Fruit fly (Drosophila melanogaster) whole organism, embryonic: Measurements from ENCODE around the gene CG7179.
A peak's percentile ranks its signal among the peaks of the same experiment; 100 is the strongest.

Experiments used
- ATbp ChIP-seq: fragments of 200-800 bp; sonication (Bioruptor generic); optimal IDR thresholded peaks from 2 replicates; lab custom pipeline; 2017; ENCODE audit warnings: missing biosample characterization, mild to moderate bottlenecking, missing genetic modification characterization, missing genetic modification reagents
- Asciz ChIP-seq: fragments of 200-800 bp; sonication (Bioruptor generic); optimal IDR thresholded peaks from 2 replicates; lab custom pipeline; 2017; ENCODE audit warnings: missing biosample characterization, mild to moderate bottlenecking, missing genetic modification characterization, missing genetic modification reagents
- Atf3 ChIP-seq: fragments of 200-800 bp; sonication (Bioruptor generic); optimal IDR thresholded peaks from 3 replicates; lab custom pipeline; 2016; ENCODE audit warnings: missing biosample characterization, missing genetic modification characterization
- B-H2 ChIP-seq: fragments of 200-800 bp; sonication (Bioruptor generic); optimal IDR thresholded peaks from 2 replicates; lab custom pipeline; 2018; ENCODE audit warnings: missing biosample characterization, mild to moderate bottlenecking, missing genetic modification characterization
- Bteb2 ChIP-seq: fragments of 200-800 bp; sonication (Bioruptor generic); optimal IDR thresholded peaks from 2 replicates; lab custom pipeline; 2016; ENCODE audit warnings: missing biosample characterization, missing genetic modification characterization
- CG10267 ChIP-seq: fragments of 200-800 bp; sonication (Bioruptor generic); optimal IDR thresholded peaks from 2 replicates; lab custom pipeline; 2018; ENCODE audit warnings: missing biosample characterization, mild to moderate bottlenecking, missing genetic modification characterization, moderate library complexity
- CG12219 ChIP-seq: fragments of 200-800 bp; sonication (Bioruptor generic); optimal IDR thresholded peaks from 3 replicates; lab custom pipeline; 2018; ENCODE audit warnings: missing biosample characterization, mild to moderate bottlenecking, missing genetic modification characterization
- CG1529 ChIP-seq: fragments of 200-800 bp; sonication (Bioruptor generic); optimal IDR thresholded peaks from 3 replicates; lab custom pipeline; 2018; ENCODE audit warnings: missing biosample characterization, missing genetic modification characterization
- CG15514 ChIP-seq: fragments of 200-800 bp; sonication (Bioruptor generic); optimal IDR thresholded peaks from 3 replicates; lab custom pipeline; 2017; ENCODE audit warnings: missing biosample characterization, missing genetic modification characterization, mild to moderate bottlenecking, moderate library complexity, missing genetic modification reagents
- CG18619 ChIP-seq: fragments of 200-800 bp; sonication (Bioruptor generic); optimal IDR thresholded peaks from 3 replicates; lab custom pipeline; 2017; ENCODE audit warnings: missing biosample characterization, mild to moderate bottlenecking, missing genetic modification characterization
- CG2875 ChIP-seq: fragments of 200-800 bp; sonication (Bioruptor generic); optimal IDR thresholded peaks from 2 replicates; lab custom pipeline; 2017; ENCODE audit warnings: missing biosample characterization, mild to moderate bottlenecking, missing genetic modification characterization, missing genetic modification reagents
- CG2889 ChIP-seq: fragments of 200-800 bp; sonication (Bioruptor generic); IDR thresholded peaks from 3 replicates; pipeline ENCODE4 v1.3.6; 2022; ENCODE audit warnings: missing biosample characterization, missing genetic modification characterization
- CG32532 ChIP-seq: fragments of 200-800 bp; sonication (Bioruptor generic); IDR thresholded peaks from 2 replicates; pipeline ENCODE4 v1.3.6; 2022; ENCODE audit warnings: missing biosample characterization, missing genetic modification characterization
- CG3407 ChIP-seq: fragments of 200-800 bp; sonication (Bioruptor generic); optimal IDR thresholded peaks from 2 replicates; lab custom pipeline; 2018; ENCODE audit warnings: missing biosample characterization, mild to moderate bottlenecking, missing genetic modification characterization
- CG4360 ChIP-seq: fragments of 200-800 bp; sonication (Bioruptor generic); IDR thresholded peaks from 2 replicates; pipeline ENCODE4 v1.3.6; 2022; ENCODE audit warnings: missing biosample characterization, missing genetic modification characterization
- CG5180 ChIP-seq: fragments of 200-800 bp; sonication (Bioruptor generic); optimal IDR thresholded peaks from 3 replicates; lab custom pipeline; 2017; ENCODE audit warnings: missing biosample characterization, missing genetic modification characterization, mild to moderate bottlenecking, moderate library complexity, missing genetic modification reagents
- CG6254 ChIP-seq: fragments of 200-800 bp; sonication (Bioruptor generic); optimal IDR thresholded peaks from 3 replicates; lab custom pipeline; 2017; ENCODE audit warnings: mild to moderate bottlenecking, missing biosample characterization, missing genetic modification reagents, missing genetic modification characterization
- CG6683 ChIP-seq: fragments of 200-800 bp; sonication (Bioruptor generic); optimal IDR thresholded peaks from 2 replicates; lab custom pipeline; 2017; ENCODE audit warnings: missing biosample characterization, mild to moderate bottlenecking, missing genetic modification characterization, missing genetic modification reagents
- CG7556 ChIP-seq: fragments of 200-800 bp; sonication (Bioruptor generic); optimal IDR thresholded peaks from 2 replicates; lab custom pipeline; 2017; ENCODE audit warnings: missing biosample characterization, mild to moderate bottlenecking, missing genetic modification characterization
- CG7963 ChIP-seq: fragments of 200-800 bp; sonication (Bioruptor generic); IDR thresholded peaks from 3 replicates; pipeline ENCODE4 v1.3.6; 2022; ENCODE audit warnings: missing biosample characterization, missing genetic modification characterization; ENCODE audit not compliant: partially characterized antibody
- CG8765 ChIP-seq: fragments of 200-800 bp; sonication (Bioruptor generic); IDR thresholded peaks from 2 replicates; pipeline ENCODE4 v1.3.6; 2022; ENCODE audit warnings: missing biosample characterization, missing genetic modification characterization
- CG9437 ChIP-seq: fragments of 200-800 bp; sonication (Bioruptor generic); optimal IDR thresholded peaks from 2 replicates; lab custom pipeline; 2018; ENCODE audit warnings: missing biosample characterization, mild to moderate bottlenecking, missing genetic modification characterization
- CG9876 ChIP-seq: fragments of 200-800 bp; sonication (Bioruptor generic); optimal IDR thresholded peaks from 2 replicates; lab custom pipeline; 2016; ENCODE audit warnings: missing biosample characterization, missing genetic modification characterization
- Camta ChIP-seq: fragments of 200-800 bp; sonication (Bioruptor generic); optimal IDR thresholded peaks from 2 replicates; lab custom pipeline; 2016; ENCODE audit warnings: missing biosample characterization, missing genetic modification characterization
- Deaf1 ChIP-seq: fragments of 200-800 bp; optimal IDR thresholded peaks from 3 replicates; lab custom pipeline; 2019; ENCODE audit warnings: missing biosample characterization, mild to moderate bottlenecking, missing genetic modification characterization, moderate library complexity
- Dip3 ChIP-seq: fragments of 200-800 bp; sonication (Bioruptor generic); optimal IDR thresholded peaks from 3 replicates; lab custom pipeline; 2016; ENCODE audit warnings: missing biosample characterization, missing genetic modification characterization
- Fer3 ChIP-seq: fragments of 200-800 bp; sonication (Bioruptor generic); optimal IDR thresholded peaks from 2 replicates; lab custom pipeline; 2018; ENCODE audit warnings: missing biosample characterization, mild to moderate bottlenecking, missing genetic modification characterization, moderate library complexity
- Hr78 ChIP-seq, 2 experiments: fragments of 200-800 bp in 1 of 2; fragments of >200 bp in 1 of 2; sonication (Bioruptor generic) in 1 of 2; optimal IDR thresholded peaks; 2 replicates each; lab custom pipeline; 2017 to 2019; ENCODE audit warnings: missing biosample characterization in 2 of 2, missing genetic modification characterization in 2 of 2, mild to moderate bottlenecking in 1 of 2, moderate library complexity in 1 of 2
- Nf-YC ChIP-seq: fragments of 200-800 bp; optimal IDR thresholded peaks from 3 replicates; lab custom pipeline; 2019; ENCODE audit warnings: missing biosample characterization, mild to moderate bottlenecking, missing genetic modification characterization, moderate library complexity
- Pdp1 ChIP-seq, 2 experiments: fragments of 200-800 bp; sonication (Bioruptor generic); optimal IDR thresholded peaks; 3 replicates each; lab custom pipeline; 2016; ENCODE audit warnings: missing biosample characterization in 2 of 2, missing genetic modification characterization in 2 of 2, mild to moderate bottlenecking in 1 of 2, moderate library complexity in 1 of 2
- Ptx1 ChIP-seq: fragments of 200-800 bp; sonication (Bioruptor generic); IDR thresholded peaks from 2 replicates; pipeline ENCODE4 v1.3.6; 2022; ENCODE audit warnings: missing biosample characterization, missing genetic modification characterization
- Rfx ChIP-seq: fragments of 200-800 bp; sonication (Bioruptor generic); IDR thresholded peaks from 2 replicates; pipeline ENCODE4 v1.3.6; 2022; ENCODE audit warnings: missing biosample characterization, missing genetic modification characterization
- Sin3A ChIP-seq: fragments of >200 bp; optimal IDR thresholded peaks from 2 replicates; lab custom pipeline; 2018
- cg ChIP-seq: fragments of 200-800 bp; sonication (Bioruptor generic); optimal IDR thresholded peaks from 3 replicates; lab custom pipeline; 2019; ENCODE audit warnings: missing biosample characterization, mild to moderate bottlenecking, missing genetic modification characterization, moderate library complexity
- chm ChIP-seq: fragments of 200-800 bp; sonication (Bioruptor generic); IDR thresholded peaks from 2 replicates; pipeline ENCODE4 v1.3.6; 2022; ENCODE audit warnings: missing biosample characterization, missing genetic modification characterization
- ci ChIP-seq: fragments of 200-800 bp; sonication (Bioruptor generic); IDR thresholded peaks from 3 replicates; pipeline ENCODE4 v1.3.6; 2022; ENCODE audit warnings: missing biosample characterization, missing genetic modification characterization
- dm ChIP-seq: fragments of 200-800 bp; sonication (Bioruptor generic); optimal IDR thresholded peaks from 3 replicates; lab custom pipeline; 2016; ENCODE audit warnings: missing biosample characterization, missing genetic modification characterization
- dmrt11E ChIP-seq: fragments of 200-800 bp; sonication (Bioruptor generic); optimal IDR thresholded peaks from 3 replicates; lab custom pipeline; 2018; ENCODE audit warnings: missing biosample characterization, mild to moderate bottlenecking, missing genetic modification characterization, moderate library complexity
- eyg ChIP-seq: fragments of 200-800 bp; sonication (Bioruptor generic); optimal IDR thresholded peaks from 3 replicates; lab custom pipeline; 2016; ENCODE audit warnings: missing biosample characterization, missing genetic modification characterization
- fd64A ChIP-seq: fragments of 200-800 bp; sonication (Bioruptor generic); optimal IDR thresholded peaks from 3 replicates; lab custom pipeline; 2018; ENCODE audit warnings: missing biosample characterization, mild to moderate bottlenecking, missing genetic modification characterization
- grn ChIP-seq: fragments of 200-800 bp; sonication (Bioruptor generic); optimal IDR thresholded peaks from 3 replicates; lab custom pipeline; 2017; ENCODE audit warnings: missing biosample characterization, missing genetic modification characterization
- gsb-n ChIP-seq: fragments of 200-800 bp; sonication (Bioruptor generic); optimal IDR thresholded peaks from 3 replicates; lab custom pipeline; 2018; ENCODE audit warnings: missing biosample characterization, mild to moderate bottlenecking, missing genetic modification characterization
- ham ChIP-seq: fragments of 200-800 bp; sonication (Bioruptor generic); IDR thresholded peaks from 2 replicates; pipeline ENCODE4 v1.3.6; 2022; ENCODE audit warnings: missing biosample characterization, missing genetic modification characterization
- hth ChIP-seq: fragments of >200 bp; optimal IDR thresholded peaks from 2 replicates; lab custom pipeline; 2017; ENCODE audit warnings: inconsistent platforms
- insv ChIP-seq, 2 experiments: fragments of 200-800 bp; sonication (Bioruptor generic); optimal IDR thresholded peaks; 3 replicates each; lab custom pipeline; 2016 to 2018; ENCODE audit warnings: missing biosample characterization in 2 of 2, missing genetic modification characterization in 2 of 2
- pfk ChIP-seq: fragments of 200-800 bp; sonication (Bioruptor generic); optimal IDR thresholded peaks from 2 replicates; lab custom pipeline; 2018; ENCODE audit warnings: missing biosample characterization, mild to moderate bottlenecking, missing genetic modification characterization, moderate library complexity
- pho ChIP-seq: fragments of 200-800 bp; sonication (Bioruptor generic); optimal IDR thresholded peaks from 2 replicates; lab custom pipeline; 2016; ENCODE audit warnings: missing biosample characterization, missing genetic modification characterization
- schlank ChIP-seq: fragments of 200-800 bp; sonication (Bioruptor generic); optimal IDR thresholded peaks from 2 replicates; lab custom pipeline; 2018; ENCODE audit warnings: missing biosample characterization, mild to moderate bottlenecking, missing genetic modification characterization
- sima ChIP-seq: fragments of 200-800 bp; sonication (Bioruptor generic); optimal IDR thresholded peaks from 2 replicates; lab custom pipeline; 2016; ENCODE audit warnings: missing biosample characterization, missing genetic modification characterization
- ssp ChIP-seq: fragments of 200-800 bp; sonication (Bioruptor generic); IDR thresholded peaks from 2 replicates; pipeline ENCODE4 v1.3.6; 2022; ENCODE audit warnings: missing biosample characterization, missing genetic modification characterization
- stwl ChIP-seq: fragments of 200-800 bp; sonication (Bioruptor generic); optimal IDR thresholded peaks from 3 replicates; lab custom pipeline; 2018; ENCODE audit warnings: missing biosample characterization, mild to moderate bottlenecking, missing genetic modification characterization, moderate library complexity

CG7179 gene

DNA sequence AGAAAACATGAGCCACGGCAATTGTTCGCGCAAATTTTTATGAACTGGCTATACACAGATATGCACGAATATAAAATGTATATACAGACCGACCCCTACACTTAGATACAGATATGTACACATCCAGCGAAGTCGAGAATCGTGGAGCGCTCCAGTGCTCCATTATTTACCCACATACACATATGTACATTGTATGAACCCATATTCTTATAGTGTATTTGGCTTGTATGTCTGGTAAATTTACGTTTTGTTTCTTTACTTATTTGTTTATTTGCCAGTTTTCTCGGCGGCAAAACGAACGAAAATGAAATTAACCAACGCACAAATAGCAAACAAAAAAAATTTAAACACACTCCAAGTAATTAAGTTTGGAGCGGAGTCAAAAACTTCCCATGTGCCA lies 35.5 kb upstream of the CG7179 start:
- TF ChIP-seq CG9876 (GFP tag; lab: Kevin White, UChicago), result no peak
- no peak for TF ChIP-seq Ptx1 (GFP tag; lab: Robert Waterston, UW)
- TF ChIP-seq dmrt11E (tag; lab: Kevin White, UChicago), result peak; percentile 44
- peak; percentile 69 for TF ChIP-seq CG6254
- TF ChIP-seq chm (GFP tag; lab: Robert Waterston, UW), result peak; percentile 62; the same call in 1 of the 2 replicates
- no peak for TF ChIP-seq Hr78 (GFP tag; optimal IDR thresholded peaks at IDR 0.05; lab: Kevin White, UChicago)
- TF ChIP-seq dm (GFP tag; lab: Kevin White, UChicago), result peak; percentile 31
- peak; percentile 25 for TF ChIP-seq CG12219 (GFP tag; lab: Kevin White, UChicago)
- TF ChIP-seq ci (GFP tag; lab: Robert Waterston, UW), result 0 out of 3 replicates have a peak, but pooled peaks have one; percentile 30
- TF ChIP-seq CG10267, result no peak
- TF ChIP-seq ham, result no peak
- TF ChIP-seq Nf-YC, result peak; percentile 19
- peak; percentile 34 for TF ChIP-seq pho (GFP tag; lab: Kevin White, UChicago)
- peak; percentile 51 for TF ChIP-seq grn (GFP tag; lab: Kevin White, UChicago)
- TF ChIP-seq CG8765, result no peak
- TF ChIP-seq CG6683 (GFP tag; lab: Kevin White, UChicago), result peak; percentile 62
- TF ChIP-seq gsb-n (tag; lab: Kevin White, UChicago), result peak; percentile 22
- no peak for TF ChIP-seq ssp (GFP tag; lab: Robert Waterston, UW)
- TF ChIP-seq CG2875 (GFP tag; lab: Kevin White, UChicago), result peak; percentile 35
- TF ChIP-seq CG18619 (GFP tag; lab: Kevin White, UChicago), result peak; percentile 34
- no peak for TF ChIP-seq CG9437
- peak; percentile 34 for TF ChIP-seq CG7556 (GFP tag; lab: Kevin White, UChicago)
- peak in 1 of 2 experiments; percentile 21 for TF ChIP-seq Pdp1 (GFP tag; optimal IDR thresholded peaks at IDR 0.05; lab: Kevin White, UChicago)
- TF ChIP-seq CG1529 (GFP tag; lab: Kevin White, UChicago), result no peak
- TF ChIP-seq Deaf1 (tag; lab: Kevin White, UChicago), result peak; percentile 22
- TF ChIP-seq sima, result no peak
- TF ChIP-seq cg, result peak; percentile 65
- peak; percentile 36 for TF ChIP-seq schlank (tag; lab: Kevin White, UChicago)
- TF ChIP-seq B-H2 (GFP tag; lab: Kevin White, UChicago), result peak; percentile 69
- peak; percentile 34 for TF ChIP-seq ATbp (GFP tag; lab: Kevin White, UChicago)
- TF ChIP-seq stwl (tag; lab: Kevin White, UChicago), result no peak
- peak; percentile 32; the same call in 1 of the 2 replicates for TF ChIP-seq CG4360
- TF ChIP-seq Sin3A, result no peak
- TF ChIP-seq insv (GFP tag; optimal IDR thresholded peaks at IDR 0.05; lab: Kevin White, UChicago), result peak in 1 of 2 experiments; percentile 23
- TF ChIP-seq Atf3, result no peak
- TF ChIP-seq hth, result no peak
- no peak for TF ChIP-seq CG7963 (GFP tag; lab: Robert Waterston, UW)
- TF ChIP-seq CG2889 (GFP tag; lab: Robert Waterston, UW), result no peak
- peak; percentile 70 for TF ChIP-seq pfk (GFP tag; lab: Kevin White, UChicago)
- peak; percentile 39; the same call in 1 of the 2 replicates for TF ChIP-seq Rfx (GFP tag; lab: Robert Waterston, UW)
- peak; percentile 25 for TF ChIP-seq Bteb2 (GFP tag; lab: Kevin White, UChicago)
- TF ChIP-seq fd64A (GFP tag; lab: Kevin White, UChicago), result peak; percentile 81
- TF ChIP-seq Camta, result peak; percentile 51
- peak; percentile 38 for TF ChIP-seq Dip3
- TF ChIP-seq CG5180, result peak; percentile 32
- TF ChIP-seq CG32532, result peak; percentile 33; the same call in 1 of the 2 replicates
- peak; percentile 71 for TF ChIP-seq Fer3
- TF ChIP-seq Asciz (GFP tag; lab: Kevin White, UChicago), result peak; percentile 72
- peak; percentile 70 for TF ChIP-seq eyg (GFP tag; lab: Kevin White, UChicago)
- TF ChIP-seq CG15514, result peak; percentile 53
- peak; percentile 39 for TF ChIP-seq CG3407 (GFP tag; lab: Kevin White, UChicago)
